Fruit fly (Drosophila melanogaster) whole organism, embryonic: ENCODE measurements around the gene SMC3.
A peak's percentile ranks its signal among the peaks of the same experiment; 100 is the strongest.

ENCODE experiments used
- Bteb2 ChIP-seq: fragments of 200-800 bp; sonication (Bioruptor generic); optimal IDR thresholded peaks from 2 replicates; lab custom pipeline; 2016; ENCODE audit warnings: missing biosample characterization, missing genetic modification characterization
- CG10267 ChIP-seq: fragments of 200-800 bp; sonication (Bioruptor generic); optimal IDR thresholded peaks from 2 replicates; lab custom pipeline; 2018; ENCODE audit warnings: missing biosample characterization, mild to moderate bottlenecking, missing genetic modification characterization, moderate library complexity
- CG12236 ChIP-seq: fragments of 200-800 bp; sonication (Bioruptor generic); optimal IDR thresholded peaks from 2 replicates; lab custom pipeline; 2016; ENCODE audit warnings: missing biosample characterization, missing genetic modification characterization
- CG12744 ChIP-seq: fragments of 200-800 bp; sonication (Bioruptor generic); optimal IDR thresholded peaks from 2 replicates; lab custom pipeline; 2016; ENCODE audit warnings: missing biosample characterization, missing genetic modification characterization
- CG13296 ChIP-seq: fragments of 200-800 bp; sonication (Bioruptor generic); optimal IDR thresholded peaks from 3 replicates; lab custom pipeline; 2018; ENCODE audit warnings: missing biosample characterization, mild to moderate bottlenecking, missing genetic modification characterization
- CG13424 ChIP-seq: fragments of 200-800 bp; sonication (Bioruptor generic); optimal IDR thresholded peaks from 2 replicates; lab custom pipeline; 2019; ENCODE audit warnings: missing biosample characterization, mild to moderate bottlenecking, missing genetic modification characterization, moderate library complexity
- CG18476 ChIP-seq: fragments of 200-800 bp; sonication (Bioruptor generic); optimal IDR thresholded peaks from 2 replicates; lab custom pipeline; 2016; ENCODE audit warnings: missing biosample characterization, mild to moderate bottlenecking, missing genetic modification characterization
- CG31388 ChIP-seq: fragments of 200-800 bp; sonication (Bioruptor generic); optimal IDR thresholded peaks from 2 replicates; lab custom pipeline; 2016; ENCODE audit warnings: missing biosample characterization, missing genetic modification characterization
- CG3163 ChIP-seq: fragments of 200-800 bp; sonication (Bioruptor generic); optimal IDR thresholded peaks from 3 replicates; lab custom pipeline; 2016; ENCODE audit warnings: missing biosample characterization, missing genetic modification characterization
- CG3407 ChIP-seq: fragments of 200-800 bp; sonication (Bioruptor generic); optimal IDR thresholded peaks from 2 replicates; lab custom pipeline; 2018; ENCODE audit warnings: missing biosample characterization, mild to moderate bottlenecking, missing genetic modification characterization
- CG34224 ChIP-seq: fragments of 200-800 bp; sonication (Bioruptor generic); IDR thresholded peaks from 3 replicates; pipeline ENCODE4 v1.3.6; 2022; ENCODE audit warnings: missing biosample characterization, missing genetic modification characterization; ENCODE audit not compliant: partially characterized antibody
- CG34422 ChIP-seq: fragments of 200-800 bp; sonication (Bioruptor generic); IDR thresholded peaks from 3 replicates; pipeline ENCODE4 v1.3.6; 2022; ENCODE audit warnings: missing biosample characterization, missing genetic modification characterization
- CG4328 ChIP-seq: fragments of 200-800 bp; sonication (Bioruptor generic); optimal IDR thresholded peaks from 3 replicates; lab custom pipeline; 2017; ENCODE audit warnings: missing biosample characterization, missing genetic modification reagents, missing genetic modification characterization
- CG4707 ChIP-seq: fragments of 200-800 bp; sonication (Bioruptor generic); optimal IDR thresholded peaks from 2 replicates; lab custom pipeline; 2018; ENCODE audit warnings: missing biosample characterization, mild to moderate bottlenecking, missing genetic modification characterization, moderate library complexity
- CG6272 ChIP-seq: fragments of 200-800 bp; sonication (Bioruptor generic); IDR thresholded peaks from 2 replicates; pipeline ENCODE4 v1.3.6; 2022; ENCODE audit warnings: missing biosample characterization, missing genetic modification characterization
- CG6689 ChIP-seq: fragments of 200-800 bp; sonication (Bioruptor generic); IDR thresholded peaks from 2 replicates; pipeline ENCODE4 v1.3.6; 2022; ENCODE audit warnings: missing biosample characterization, missing genetic modification characterization
- CG8944 ChIP-seq: fragments of 200-800 bp; sonication (Bioruptor generic); optimal IDR thresholded peaks from 3 replicates; lab custom pipeline; 2016; ENCODE audit warnings: missing biosample characterization, missing genetic modification characterization
- CG9817 ChIP-seq: fragments of 200-800 bp; sonication (Bioruptor generic); optimal IDR thresholded peaks from 2 replicates; lab custom pipeline; 2018; ENCODE audit warnings: missing biosample characterization, mild to moderate bottlenecking, missing genetic modification characterization, moderate library complexity
- CHES-1-like ChIP-seq: fragments of 200-800 bp; sonication (Bioruptor generic); optimal IDR thresholded peaks from 2 replicates; lab custom pipeline; 2016; ENCODE audit warnings: missing biosample characterization, missing genetic modification characterization
- Dfd ChIP-seq, 2 experiments: fragments of >200 bp; optimal IDR thresholded peaks; 2 replicates each; lab custom pipeline; 2017; ENCODE audit warnings: missing biosample characterization in 2 of 2, missing genetic modification characterization in 2 of 2
- Drgx ChIP-seq: fragments of 200-800 bp; sonication (Bioruptor generic); IDR thresholded peaks from 2 replicates; pipeline ENCODE4 v1.3.6; 2022; ENCODE audit warnings: missing biosample characterization, missing genetic modification characterization
- ERR ChIP-seq: fragments of 200-800 bp; sonication (Bioruptor generic); optimal IDR thresholded peaks from 2 replicates; lab custom pipeline; 2016; ENCODE audit warnings: missing biosample characterization, missing genetic modification characterization
- Lpt ChIP-seq: fragments of >200 bp; optimal IDR thresholded peaks from 2 replicates; lab custom pipeline; 2018; ENCODE audit warnings: missing biosample characterization, missing genetic modification characterization
- Meics ChIP-seq: fragments of 200-800 bp; sonication (Bioruptor generic); optimal IDR thresholded peaks from 2 replicates; lab custom pipeline; 2017; ENCODE audit warnings: missing biosample characterization, mild to moderate bottlenecking, missing genetic modification characterization
- Sox102F ChIP-seq: fragments of 200-800 bp; sonication (Bioruptor generic); optimal IDR thresholded peaks from 2 replicates; lab custom pipeline; 2018; ENCODE audit warnings: missing biosample characterization, mild to moderate bottlenecking, missing genetic modification characterization, moderate library complexity
- Taf1 ChIP-seq: fragments of 200-800 bp; sonication (Bioruptor generic); IDR thresholded peaks from 2 replicates; pipeline ENCODE4 v1.3.6; 2022; ENCODE audit warnings: missing biosample characterization, missing genetic modification characterization
- Xrp1 ChIP-seq: fragments of 200-800 bp; sonication (Bioruptor generic); IDR thresholded peaks from 2 replicates; pipeline ENCODE4 v1.3.6; 2022; ENCODE audit warnings: missing biosample characterization, missing genetic modification characterization
- ase ChIP-seq: fragments of 200-800 bp; sonication (Bioruptor generic); IDR thresholded peaks from 3 replicates; pipeline ENCODE4 v1.3.6; 2022; ENCODE audit warnings: missing biosample characterization, missing genetic modification characterization
- bsh ChIP-seq, 2 experiments: fragments of 200-800 bp; sonication (Bioruptor generic); optimal IDR thresholded peaks; 2 replicates each; lab custom pipeline; 2017 to 2018; ENCODE audit warnings: mild to moderate bottlenecking in 2 of 2, missing biosample characterization in 2 of 2, missing genetic modification characterization in 2 of 2, moderate library complexity in 1 of 2
- chinmo ChIP-seq: fragments of 200-800 bp; sonication (Bioruptor generic); IDR thresholded peaks from 4 replicates; pipeline ENCODE4 v1.3.6; 2022; ENCODE audit warnings: missing biosample characterization, missing genetic modification characterization; ENCODE audit not compliant: partially characterized antibody
- ci ChIP-seq: fragments of 200-800 bp; sonication (Bioruptor generic); IDR thresholded peaks from 3 replicates; pipeline ENCODE4 v1.3.6; 2022; ENCODE audit warnings: missing biosample characterization, missing genetic modification characterization
- dmrt99B ChIP-seq: fragments of 200-800 bp; sonication (Bioruptor generic); optimal IDR thresholded peaks from 2 replicates; lab custom pipeline; 2018; ENCODE audit warnings: missing biosample characterization, mild to moderate bottlenecking, missing genetic modification characterization, moderate library complexity
- dpn ChIP-seq, 2 experiments: fragments of 200-800 bp; sonication (Bioruptor generic); optimal IDR thresholded peaks; 3 replicates each; lab custom pipeline; 2016; ENCODE audit warnings: missing biosample characterization in 2 of 2, missing genetic modification characterization in 2 of 2
- ems ChIP-seq: fragments of 200-800 bp; sonication (Bioruptor generic); optimal IDR thresholded peaks from 3 replicates; lab custom pipeline; 2016; ENCODE audit warnings: missing biosample characterization, missing genetic modification characterization
- fd64A ChIP-seq: fragments of 200-800 bp; sonication (Bioruptor generic); optimal IDR thresholded peaks from 3 replicates; lab custom pipeline; 2018; ENCODE audit warnings: missing biosample characterization, mild to moderate bottlenecking, missing genetic modification characterization
- grn ChIP-seq: fragments of 200-800 bp; sonication (Bioruptor generic); optimal IDR thresholded peaks from 3 replicates; lab custom pipeline; 2017; ENCODE audit warnings: missing biosample characterization, missing genetic modification characterization
- kay ChIP-seq: fragments of 200-800 bp; sonication (Bioruptor generic); optimal IDR thresholded peaks from 2 replicates; lab custom pipeline; 2016; ENCODE audit warnings: missing biosample characterization, missing genetic modification characterization
- pnt ChIP-seq: fragments of 200-800 bp; sonication (Bioruptor generic); optimal IDR thresholded peaks from 3 replicates; lab custom pipeline; 2016; ENCODE audit warnings: missing biosample characterization, missing genetic modification characterization
- pros ChIP-seq: fragments of 200-800 bp; sonication (Bioruptor generic); optimal IDR thresholded peaks from 3 replicates; lab custom pipeline; 2019; ENCODE audit warnings: missing biosample characterization, mild to moderate bottlenecking, missing genetic modification characterization, moderate library complexity
- psq ChIP-seq: fragments of 200-800 bp; sonication (Bioruptor generic); optimal IDR thresholded peaks from 2 replicates; lab custom pipeline; 2017; ENCODE audit warnings: missing biosample characterization, missing genetic modification characterization
- rib ChIP-seq: fragments of 200-800 bp; sonication (Bioruptor generic); IDR thresholded peaks from 2 replicates; pipeline ENCODE4 v1.3.6; 2022; ENCODE audit warnings: missing biosample characterization, missing genetic modification characterization
- run ChIP-seq: fragments of 200-800 bp; sonication (Bioruptor generic); optimal IDR thresholded peaks from 3 replicates; lab custom pipeline; 2018; ENCODE audit warnings: missing biosample characterization, mild to moderate bottlenecking, missing genetic modification characterization
- slbo ChIP-seq: fragments of 200-800 bp; sonication (Bioruptor generic); IDR thresholded peaks from 2 replicates; pipeline ENCODE4 v1.3.6; 2022; ENCODE audit warnings: missing biosample characterization, missing genetic modification characterization
- sob ChIP-seq: fragments of 200-800 bp; sonication (Bioruptor generic); IDR thresholded peaks from 2 replicates; pipeline ENCODE4 v1.3.6; 2022; ENCODE audit warnings: missing biosample characterization, missing genetic modification characterization
- sug ChIP-seq: fragments of 200-800 bp; optimal IDR thresholded peaks from 2 replicates; lab custom pipeline; 2019; ENCODE audit warnings: missing biosample characterization, mild to moderate bottlenecking, missing genetic modification characterization, moderate library complexity
- tap ChIP-seq: fragments of 200-800 bp; optimal IDR thresholded peaks from 3 replicates; lab custom pipeline; 2019; ENCODE audit warnings: missing biosample characterization, mild to moderate bottlenecking, missing genetic modification characterization, moderate library complexity
- vfl ChIP-seq: fragments of 200-800 bp; sonication (Bioruptor generic); optimal IDR thresholded peaks from 2 replicates; lab custom pipeline; 2016; ENCODE audit warnings: missing biosample characterization, missing genetic modification characterization
- vvl ChIP-seq: fragments of 200-800 bp; sonication (Bioruptor generic); IDR thresholded peaks from 2 replicates; pipeline ENCODE4 v1.3.6; 2022; ENCODE audit warnings: missing biosample characterization, missing genetic modification characterization
- wdn ChIP-seq: fragments of 200-800 bp; sonication (Bioruptor generic); IDR thresholded peaks from 2 replicates; pipeline ENCODE4 v1.3.6; 2022; ENCODE audit warnings: missing biosample characterization, missing genetic modification characterization
- wor ChIP-seq: fragments of 200-800 bp; sonication (Bioruptor generic); IDR thresholded peaks from 2 replicates; pipeline ENCODE4 v1.3.6; 2022; ENCODE audit warnings: missing biosample characterization, missing genetic modification characterization

The SMC3 gene

dm6 chrX:16640260-16641100, 47.2 kb upstream of the SMC3 start, which contains the start of the genes SNRPG and mthl1 (continued):
- TF ChIP-seq kay (GFP tag; lab: Kevin White, UChicago) (peak; percentile 29), Drgx (GFP tag; lab: Robert Waterston, UW) (peak; percentile 88), psq (peak; percentile 23), CG31388 (GFP tag; lab: Kevin White, UChicago) (peak; percentile 68), CG6689 (GFP tag; lab: Robert Waterston, UW) (peak; percentile 90), fd64A (GFP tag; lab: Kevin White, UChicago) (peak; percentile 51), CG10267 (tag; lab: Kevin White, UChicago) (peak; percentile 67), Meics (GFP tag; lab: Kevin White, UChicago) (peak; percentile 76), CG34224 (peak; percentile 65), CG18476 (peak; percentile 79), pnt (GFP tag; lab: Kevin White, UChicago) (peak; percentile 88), CG4707 (GFP tag; lab: Kevin White, UChicago) (no peak), run (tag; lab: Kevin White, UChicago) (no peak), Xrp1 (GFP tag; lab: Robert Waterston, UW) (peak; percentile 87), grn (peak; percentile 12), dpn (GFP tag; optimal IDR thresholded peaks at IDR 0.05; lab: Kevin White, UChicago) (peak; percentile 38 to 81), Sox102F (peak; percentile 79), CHES-1-like (peak; percentile 58), chinmo (GFP tag; lab: Robert Waterston, UW) (peak; percentile 72; the same call in 2 of the 4 replicates), ERR (GFP tag; lab: Kevin White, UChicago) (no peak), Bteb2 (GFP tag; lab: Kevin White, UChicago) (peak; percentile 59), ci (GFP tag; lab: Robert Waterston, UW) (peak; percentile 83), wdn (GFP tag; lab: Robert Waterston, UW) (peak; percentile 90), sob (GFP tag; lab: Robert Waterston, UW) (peak; percentile 89), CG12744 (peak; percentile 3), rib (GFP tag; lab: Robert Waterston, UW) (peak; percentile 91), Dfd (GFP tag; optimal IDR thresholded peaks at IDR 0.05; lab: Kevin White, UChicago) (peak in 1 of 2 experiments; percentile 65), CG3163 (peak; percentile 43), tap (no peak), CG12236 (GFP tag; lab: Kevin White, UChicago) (no peak), pros (GFP tag; lab: Kevin White, UChicago) (no peak), vfl (GFP tag; lab: Kevin White, UChicago) (peak; percentile 82), CG3407 (peak; percentile 49), ems (GFP tag; lab: Kevin White, UChicago) (peak; percentile 64), CG6272 (peak; percentile 90), Taf1 (peak; percentile 76), CG4328 (GFP tag; lab: Kevin White, UChicago) (peak; percentile 32), CG13424 (tag; lab: Kevin White, UChicago) (peak; percentile 72), slbo (GFP tag; lab: Robert Waterston, UW) (peak; percentile 97), ase (GFP tag; lab: Robert Waterston, UW) (peak; percentile 94), bsh (GFP tag; optimal IDR thresholded peaks at IDR 0.05; lab: Kevin White, UChicago) (peak in 1 of 2 experiments; percentile 64), CG34422 (GFP tag; lab: Robert Waterston, UW) (peak; percentile 96), Lpt (GFP tag; lab: Kevin White, UChicago) (no peak), vvl (GFP tag; lab: Robert Waterston, UW) (peak; percentile 94), CG13296 (GFP tag; lab: Kevin White, UChicago) (peak; percentile 48), wor (GFP tag; lab: Robert Waterston, UW) (peak; percentile 86), sug (tag; lab: Kevin White, UChicago) (peak; percentile 43), CG8944 (GFP tag; lab: Kevin White, UChicago) (peak; percentile 72), dmrt99B (tag; lab: Kevin White, UChicago) (peak; percentile 74), CG9817 (tag; lab: Kevin White, UChicago) (peak; percentile 87)
